Worm (Caenorhabditis elegans): ENCODE results near the gene unc-18.

The unc-18 gene

DNA sequence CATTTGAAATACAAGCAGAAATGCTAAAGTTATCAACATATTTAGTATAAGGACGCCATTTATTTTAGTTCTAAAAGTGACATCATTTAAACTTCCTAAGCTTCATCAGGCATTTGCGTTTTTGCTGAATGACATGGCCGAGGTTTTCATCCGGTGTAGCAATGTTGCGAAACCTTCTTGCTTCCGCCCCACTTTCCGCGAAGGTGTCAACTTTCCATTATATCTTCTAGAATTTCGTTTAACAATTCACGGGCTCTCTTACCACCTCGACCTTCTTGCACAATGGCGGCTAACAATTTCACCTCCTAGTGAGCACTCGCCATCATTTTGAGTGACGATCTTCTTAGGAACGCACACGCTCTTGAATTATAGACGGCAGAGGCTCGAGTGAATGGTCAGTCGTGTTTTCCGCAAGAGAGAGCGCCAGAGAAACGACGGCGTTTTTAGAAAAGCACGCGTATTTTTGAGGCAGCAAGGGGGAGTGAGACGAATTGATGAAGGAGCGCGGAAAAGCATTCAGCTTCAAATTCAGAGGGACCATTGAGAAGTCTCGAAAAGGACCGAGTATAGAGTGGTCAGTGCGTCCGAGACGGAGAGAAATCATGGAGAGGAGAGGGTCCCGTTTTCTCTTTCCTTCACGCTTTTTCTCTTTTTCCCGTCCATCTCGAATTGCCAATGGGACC, 28.8 kb upstream of the unc-18 start (continued):
- TF ChIP-seq fos-1 (tag; optimal IDR thresholded peaks at IDR 0.05) (no peak), nhr-102 (tag; optimal IDR thresholded peaks at IDR 0.05) (no peak), Y48G9A.11 (GFP tag; IDR thresholded peaks at IDR 0.05) (no peak), lim-7 (GFP tag; IDR thresholded peaks at IDR 0.05) (no peak), ceh-32 (tag; optimal IDR thresholded peaks at IDR 0.05; ENCODE audit: poor library complexity) (no peak), dpl-1 (GFP tag; optimal IDR thresholded peaks at IDR 0.05) (no peak), nhr-77 (tag; optimal IDR thresholded peaks at IDR 0.05) (no peak), ZK337.2 (GFP tag; IDR thresholded peaks at IDR 0.05) (no peak), skn-1 (tag; optimal IDR thresholded peaks at IDR 0.05) (no peak), spr-1 (tag; optimal IDR thresholded peaks at IDR 0.05) (no peak), vab-7 (GFP tag; IDR thresholded peaks at IDR 0.05) (no peak), ztf-11 (tag; optimal IDR thresholded peaks at IDR 0.05) (no peak), zip-11 (GFP tag; IDR thresholded peaks at IDR 0.05) (no peak), sdz-12 (GFP tag; optimal IDR thresholded peaks at IDR 0.05) (no peak), F44E2.7 (GFP tag; IDR thresholded peaks at IDR 0.05) (no peak), php-3 (GFP tag; IDR thresholded peaks at IDR 0.05) (no peak), nhr-41 (GFP tag; IDR thresholded peaks at IDR 0.05) (no peak), daf-19 (GFP tag; conservative IDR thresholded peaks at IDR 0.05) (no peak), Y75B8A.6 (GFP tag; IDR thresholded peaks at IDR 0.05) (no peak), hlh-11 (tag; optimal IDR thresholded peaks at IDR 0.05) (peak; percentile 12), aha-1 (tag) (peak; percentile 9), R02D3.7 (tag; optimal IDR thresholded peaks at IDR 0.05) (no peak), nhr-28 (tag; optimal IDR thresholded peaks at IDR 0.05) (no peak), hlh-30 (tag; optimal IDR thresholded peaks at IDR 0.05; ENCODE audit: insufficient read depth) (peak; percentile 37), mxl-2 (GFP tag; conservative IDR thresholded peaks at IDR 0.05) (no peak), tag-97 (GFP tag; IDR thresholded peaks at IDR 0.05) (no peak), dve-1 (tag; optimal IDR thresholded peaks at IDR 0.05; ENCODE audit: insufficient read depth) (no peak), Y5F2A.4 (GFP tag; optimal IDR thresholded peaks at IDR 0.05) (no peak), pqm-1 (tag; optimal IDR thresholded peaks at IDR 0.05) (no peak), zfp-2 (tag; optimal IDR thresholded peaks at IDR 0.05) (no peak), spr-3 (GFP tag; optimal IDR thresholded peaks at IDR 0.05) (no peak), lsy-2 (tag; optimal IDR thresholded peaks at IDR 0.05) (no peak), tra-1 (GFP tag; IDR thresholded peaks at IDR 0.05) (no peak), nhr-111 (GFP tag; optimal IDR thresholded peaks at IDR 0.05) (no peak), dmd-8 (GFP tag; IDR thresholded peaks at IDR 0.05) (no peak), madf-9 (GFP tag; conservative IDR thresholded peaks at IDR 0.05) (no peak)

DNA sequence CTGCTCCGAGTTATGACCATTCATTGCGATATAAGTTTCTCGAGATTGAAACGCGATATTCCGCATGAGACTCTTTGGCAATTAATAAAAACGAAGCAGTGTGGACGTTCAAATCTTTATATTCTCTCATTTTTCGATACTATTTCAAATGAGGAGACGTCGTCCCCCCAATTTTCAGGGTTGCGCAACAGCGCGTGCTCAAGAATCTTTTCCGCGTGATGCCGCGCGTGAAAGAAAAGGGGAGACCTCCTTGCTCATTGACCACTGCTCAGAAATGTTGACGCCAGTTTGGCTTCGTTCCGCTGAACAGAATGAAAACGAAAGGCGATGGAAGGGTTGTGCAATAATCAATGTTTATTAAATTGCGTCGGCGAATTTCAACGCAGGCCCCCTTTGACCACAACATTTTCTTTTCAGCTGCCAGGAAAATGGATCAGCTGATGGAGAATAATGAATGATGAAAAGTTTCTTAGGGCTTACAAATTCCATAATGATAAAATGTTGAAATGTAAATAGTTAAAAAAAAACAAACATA, 27.2 kb upstream of the unc-18 start:
- TF ChIP-seq F44E2.7 (GFP tag; IDR thresholded peaks at IDR 0.05) (no peak), hlh-30 (tag; optimal IDR thresholded peaks at IDR 0.05; ENCODE audit: insufficient read depth) (peak; percentile 75), mdl-1 (tag; optimal IDR thresholded peaks at IDR 0.05) (peak; percentile 18 to 39), unc-62 (GFP tag; optimal IDR thresholded peaks at IDR 0.05 in 1 of 2) (no peak), unc-62 (tag; optimal IDR thresholded peaks at IDR 0.05) (no peak), cey-2 (tag; optimal IDR thresholded peaks at IDR 0.05; ENCODE audit: borderline replicate concordance, insufficient read depth) (no peak), nhr-42 (GFP tag; IDR thresholded peaks at IDR 0.05) (no peak), dve-1 (tag; optimal IDR thresholded peaks at IDR 0.05; ENCODE audit: insufficient read depth) (no peak), madf-5 (GFP tag; IDR thresholded peaks at IDR 0.05) (no peak), ceh-62 (tag; optimal IDR thresholded peaks at IDR 0.05) (no peak), hif-1 (tag; optimal IDR thresholded peaks at IDR 0.05) (peak in 1 of 2 experiments; percentile 5), Y48G9A.11 (GFP tag; IDR thresholded peaks at IDR 0.05) (0 out of 2 replicates have a peak, but pooled peaks have one; percentile 8), arid-1 (GFP tag; conservative IDR thresholded peaks at IDR 0.05) (no peak), madf-9 (GFP tag; conservative IDR thresholded peaks at IDR 0.05) (no peak; the same call in 1 of the 2 replicates)
